Worm (Caenorhabditis elegans) whole organism, L4 larva: ENCODE data around the gene cyp-33C6.

Source experiments
- D1046.2 ChIP-seq: fragments of 200-800 bp; sonication (Bioruptor generic); IDR thresholded peaks from 2 replicates; pipeline ENCODE4 v1.3.6; 2022; ENCODE audit warnings: missing genetic modification characterization, missing compliant biosample characterization
- Y5F2A.4 ChIP-seq: fragments of 200-800 bp; sonication (Bioruptor generic); optimal IDR thresholded peaks from 2 replicates; lab custom pipeline; 2018; ENCODE audit warnings: mild to moderate bottlenecking, missing genetic modification characterization, missing compliant biosample characterization
- ceh-44 ChIP-seq: fragments of 200-800 bp; sonication (Bioruptor generic); IDR thresholded peaks from 2 replicates; pipeline ENCODE4 v1.3.6; 2022; ENCODE audit warnings: missing genetic modification reagents, missing genetic modification characterization, missing compliant biosample characterization
- ceh-62 ChIP-seq: sonication (generic microtip); optimal IDR thresholded peaks from 2 replicates; lab custom pipeline; 2017; ENCODE audit warnings: missing biosample characterization, missing genetic modification characterization
- ceh-82 ChIP-seq: sonication (generic microtip); optimal IDR thresholded peaks from 2 replicates; lab custom pipeline; 2017; ENCODE audit warnings: missing biosample characterization, missing genetic modification characterization
- daf-12 ChIP-seq: fragments of 150-350 bp; optimal IDR thresholded peaks from 2 replicates; lab custom pipeline; 2014; ENCODE audit warnings: missing biosample characterization, missing genetic modification reagents, missing genetic modification characterization
- daf-16 ChIP-seq, 3 experiments: sonication (generic microtip); optimal IDR thresholded peaks; 2 replicates each; lab custom pipeline; 2016 to 2017; ENCODE audit warnings: missing genetic modification characterization in 3 of 3, missing genetic modification reagents in 3 of 3, mild to moderate bottlenecking in 2 of 3, missing compliant biosample characterization in 2 of 3, missing biosample characterization in 1 of 3, moderate library complexity in 1 of 3
- daf-19 ChIP-seq: fragments of 200-800 bp; sonication (Bioruptor generic); conservative IDR thresholded peaks from 2 replicates; pipeline ENCODE4 v1.3.6; 2022; ENCODE audit warnings: missing genetic modification characterization, missing compliant biosample characterization
- dmd-6 ChIP-seq: fragments of 200-800 bp; sonication (Bioruptor generic); IDR thresholded peaks from 2 replicates; pipeline ENCODE4 v1.3.6; 2022; ENCODE audit warnings: missing genetic modification reagents, missing genetic modification characterization, missing compliant biosample characterization
- dpl-1 ChIP-seq: fragments of 150-350 bp; optimal IDR thresholded peaks from 2 replicates; lab custom pipeline; 2014; ENCODE audit warnings: missing biosample characterization, missing genetic modification reagents, missing genetic modification characterization
- dve-1 ChIP-seq: sonication (generic microtip); optimal IDR thresholded peaks from 2 replicates; lab custom pipeline; 2017; ENCODE audit warnings: antibody characterized with exemption, mild to moderate bottlenecking, missing genetic modification characterization, missing compliant biosample characterization; ENCODE audit not compliant: insufficient read depth
- egl-43 ChIP-seq: fragments of 200-800 bp; sonication (Bioruptor generic); IDR thresholded peaks from 2 replicates; pipeline ENCODE4 v1.3.6; 2022; ENCODE audit warnings: missing genetic modification reagents, missing genetic modification characterization, missing compliant biosample characterization
- fos-1 ChIP-seq: fragments of 150-350 bp; optimal IDR thresholded peaks from 2 replicates; lab custom pipeline; 2014; ENCODE audit warnings: missing biosample characterization, missing genetic modification characterization
- gei-8 ChIP-seq: fragments of 200-800 bp; sonication (Bioruptor generic); optimal IDR thresholded peaks from 2 replicates; lab custom pipeline; 2018; ENCODE audit warnings: mild to moderate bottlenecking, missing genetic modification characterization, missing compliant biosample characterization
- hlh-11 ChIP-seq: fragments of 200-800 bp; sonication (Bioruptor generic); optimal IDR thresholded peaks from 2 replicates; lab custom pipeline; 2018; ENCODE audit warnings: mild to moderate bottlenecking, missing genetic modification characterization, missing compliant biosample characterization
- hlh-30 ChIP-seq: sonication (generic microtip); optimal IDR thresholded peaks from 2 replicates; lab custom pipeline; 2017; ENCODE audit warnings: antibody characterized with exemption, mild to moderate bottlenecking, missing genetic modification characterization, missing compliant biosample characterization; ENCODE audit not compliant: insufficient read depth
- lin-38 ChIP-seq: fragments of 200-800 bp; sonication (Bioruptor generic); IDR thresholded peaks from 2 replicates; pipeline ENCODE4 v1.3.6; 2022; ENCODE audit warnings: missing genetic modification reagents, missing genetic modification characterization, missing compliant biosample characterization
- mdl-1 ChIP-seq, 2 experiments: fragments of 150-350 bp in 1 of 2; sonication (generic microtip) in 1 of 2; optimal IDR thresholded peaks; 2 replicates each; lab custom pipeline; 2014 to 2017; ENCODE audit warnings: missing biosample characterization in 2 of 2, missing genetic modification characterization in 2 of 2
- nhr-28 ChIP-seq: fragments of 150-350 bp; optimal IDR thresholded peaks from 2 replicates; lab custom pipeline; 2014; ENCODE audit warnings: missing biosample characterization, missing genetic modification characterization
- nhr-42 ChIP-seq: fragments of 200-800 bp; sonication (Bioruptor generic); IDR thresholded peaks from 2 replicates; pipeline ENCODE4 v1.3.6; 2022; ENCODE audit warnings: missing genetic modification characterization, missing compliant biosample characterization
- nhr-6 ChIP-seq: fragments of 150-350 bp; optimal IDR thresholded peaks from 2 replicates; lab custom pipeline; 2014; ENCODE audit warnings: missing biosample characterization, missing genetic modification characterization
- pha-4 ChIP-seq, 2 experiments: fragments of 150-350 bp in 1 of 2; fragments of 200-800 bp in 1 of 2; sonication (Bioruptor generic) in 1 of 2; IDR thresholded peaks in 1 of 2; optimal IDR thresholded peaks in 1 of 2; 2 replicates each; pipeline versions ENCODE4 v1.3.6 to Lab custom; 2014 to 2022; ENCODE audit warnings: missing genetic modification characterization in 2 of 2, missing genetic modification reagents in 2 of 2, missing biosample characterization in 1 of 2, missing compliant biosample characterization in 1 of 2
- php-3 ChIP-seq: fragments of 200-800 bp; sonication (Bioruptor generic); IDR thresholded peaks from 2 replicates; pipeline ENCODE4 v1.3.6; 2022; ENCODE audit warnings: missing genetic modification reagents, missing genetic modification characterization, missing compliant biosample characterization
- pqm-1 ChIP-seq: sonication (generic microtip); optimal IDR thresholded peaks from 2 replicates; lab custom pipeline; 2017; ENCODE audit warnings: missing biosample characterization, missing genetic modification characterization
- spr-3 ChIP-seq: fragments of 200-800 bp; sonication (Bioruptor generic); optimal IDR thresholded peaks from 2 replicates; lab custom pipeline; 2018; ENCODE audit warnings: mild to moderate bottlenecking, missing genetic modification characterization, missing compliant biosample characterization
- vab-7 ChIP-seq: fragments of 200-800 bp; sonication (Bioruptor generic); IDR thresholded peaks from 2 replicates; pipeline ENCODE4 v1.3.6; 2022; ENCODE audit warnings: missing genetic modification reagents, missing genetic modification characterization, missing compliant biosample characterization
- zip-11 ChIP-seq: fragments of 200-800 bp; sonication (Bioruptor generic); IDR thresholded peaks from 2 replicates; pipeline ENCODE4 v1.3.6; 2022; ENCODE audit warnings: missing genetic modification characterization, missing compliant biosample characterization

The cyp-33C6 gene

ce11 chrV:2211936-2212335 lies 37.3 kb downstream of the cyp-33C6 start, which contains the start of gene nhr-133 (continued):
- peak; percentile 40 for TF ChIP-seq hlh-11 (tag; lab: Kevin White, UChicago)
- no peak for TF ChIP-seq ceh-62 (tag; lab: Kevin White, UChicago)
- no peak for TF ChIP-seq spr-3 (GFP tag; lab: Kevin White, UChicago)
- TF ChIP-seq mdl-1 (tag; optimal IDR thresholded peaks at IDR 0.05; lab: Kevin White, UChicago): peak; percentile 12 to 79
- TF ChIP-seq vab-7 (GFP tag; lab: Robert Waterston, UW): no peak
- TF ChIP-seq nhr-6 (tag; lab: Kevin White, UChicago): no peak
- TF ChIP-seq, all 104 proteins: peak for 10

ce11 chrV:2207527-2207926 lies 41.7 kb downstream of the cyp-33C6 start:
- TF ChIP-seq daf-19 (GFP tag; lab: Robert Waterston, UW) (no peak), fos-1 (tag; lab: Kevin White, UChicago) (no peak), php-3 (GFP tag; lab: Robert Waterston, UW) (no peak), zip-11 (GFP tag; lab: Robert Waterston, UW) (no peak), egl-43 (no peak), gei-8 (GFP tag; lab: Kevin White, UChicago) (no peak), nhr-6 (tag; lab: Kevin White, UChicago) (no peak), daf-16 (GFP tag; optimal IDR thresholded peaks at IDR 0.05; lab: Kevin White, UChicago) (no peak), daf-16 (tag; optimal IDR thresholded peaks at IDR 0.05; lab: Kevin White, UChicago) (no peak), lin-38 (GFP tag; lab: Robert Waterston, UW) (no peak), daf-12 (no peak), ceh-44 (GFP tag; lab: Robert Waterston, UW) (no peak)

ce11 chrV:2206801-2207200 lies 42.4 kb downstream of the cyp-33C6 start, which contains the start of gene svh-11:
svh-11 (plus strand) TSS chrV:2207101.
- no peak for TF ChIP-seq dve-1

DNA sequence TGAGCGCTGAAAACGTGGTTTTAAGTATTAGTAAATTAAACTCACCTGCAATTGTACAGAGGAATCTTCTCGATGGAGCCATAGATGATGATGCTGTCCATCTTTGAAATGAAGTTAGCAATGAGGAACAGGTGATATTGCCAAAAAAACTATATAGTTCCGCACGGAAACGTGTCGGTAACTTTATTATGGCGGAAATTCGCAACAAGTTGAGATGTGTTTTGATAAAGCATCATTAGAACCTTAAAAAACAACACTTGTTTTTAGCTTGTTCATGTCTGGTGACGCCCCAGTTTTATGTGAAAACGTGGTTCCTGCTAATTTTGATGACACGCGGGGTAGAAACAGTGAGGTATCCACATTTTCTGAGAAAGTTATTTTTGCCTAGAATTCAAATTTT lies 43.0 kb downstream of the cyp-33C6 start, which contains the start of gene srt-40:
srt-40 (minus strand) TSS at position 101 of the 400 bp plus-strand sequence.
- TF ChIP-seq nhr-42: no peak
- no peak for TF ChIP-seq pha-4 (GFP tag; IDR thresholded peaks at IDR 0.05; lab: Robert Waterston, UW)
- no peak for TF ChIP-seq pha-4 (tag; optimal IDR thresholded peaks at IDR 0.05; lab: Kevin White, UChicago)
- no peak for TF ChIP-seq dpl-1 (GFP tag; lab: Kevin White, UChicago)

- no peak for TF ChIP-seq ceh-82 (tag; lab: Kevin White, UChicago)
Measured at ce11 chrV:2204080-2204479, 45.1 kb downstream of the cyp-33C6 start, which contains the start of gene cyp-33C12. cyp-33C12 (minus strand) TSS chrV:2204400.

- no peak for TF ChIP-seq dpl-1 (GFP tag; lab: Kevin White, UChicago)
- peak in 1 of 2 experiments; percentile 15 for TF ChIP-seq mdl-1 (tag; optimal IDR thresholded peaks at IDR 0.05; lab: Kevin White, UChicago)
- TF ChIP-seq D1046.2: no peak
- TF ChIP-seq egl-43: no peak
- peak; percentile 2 for TF ChIP-seq hlh-11 (tag; lab: Kevin White, UChicago)
- TF ChIP-seq nhr-28: peak; percentile 37
- TF ChIP-seq dmd-6 (GFP tag; lab: Robert Waterston, UW): peak; percentile 50; the same call in 1 of the 2 replicates
- TF ChIP-seq php-3 (GFP tag; lab: Robert Waterston, UW): 0 out of 2 replicates have a peak, but pooled peaks have one; percentile 35
- TF ChIP-seq daf-16 (GFP tag; optimal IDR thresholded peaks at IDR 0.05; lab: Kevin White, UChicago): no peak
- TF ChIP-seq daf-16 (tag; optimal IDR thresholded peaks at IDR 0.05; lab: Kevin White, UChicago): peak; percentile 67
- TF ChIP-seq Y5F2A.4 (GFP tag; lab: Kevin White, UChicago): no peak
- no peak for TF ChIP-seq hlh-30 (tag; lab: Kevin White, UChicago)
- peak; percentile 29 for TF ChIP-seq pqm-1 (tag; lab: Kevin White, UChicago)
- peak; percentile 52 for TF ChIP-seq dve-1
Measured at ce11 chrV:2201240-2201639, 48.0 kb downstream of the cyp-33C6 start, which contains the start of gene cyp-32B1. cyp-32B1 (minus strand) TSS chrV:2201415.
